Worm (Caenorhabditis elegans): ENCODE data around the gene qars-1.
A peak's percentile ranks its signal among the peaks of the same experiment; 100 is the strongest.

qars-1 gene

DNA sequence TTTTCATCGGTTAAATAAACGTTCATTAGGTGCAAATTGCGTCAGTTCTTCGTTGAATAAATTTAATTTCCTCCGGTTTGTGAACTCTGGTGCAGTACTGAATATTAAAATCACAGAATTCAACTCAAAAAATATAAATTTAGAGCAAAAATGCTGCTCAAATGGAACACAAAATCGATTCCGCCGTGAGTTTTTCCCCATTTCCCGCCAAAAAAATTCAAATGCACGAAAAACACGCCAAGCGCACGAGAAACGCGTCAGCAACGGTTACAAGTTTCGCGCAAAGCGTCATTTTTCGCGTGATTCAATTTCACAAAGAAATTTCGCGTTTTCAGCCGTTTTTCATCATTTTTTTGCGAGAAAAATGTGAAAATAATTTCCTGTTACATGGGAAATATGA is 26.5 kb upstream of the qars-1 start, which contains the start of gene hrpu-1 (continued):
- TF ChIP-seq Y53G8AR.9 (GFP tag; conservative IDR thresholded peaks at IDR 0.05) (peak; percentile 89; the same call in 1 of the 2 replicates), attf-5 (GFP tag; optimal IDR thresholded peaks at IDR 0.05) (peak; percentile 84), hsf-1 (GFP tag; IDR thresholded peaks at IDR 0.05) (peak; percentile 71), lin-40 (tag; optimal IDR thresholded peaks at IDR 0.05) (peak; percentile 81), xnd-1 (tag; optimal IDR thresholded peaks at IDR 0.05) (peak; percentile 59), snpc-1.3 (tag; optimal IDR thresholded peaks at IDR 0.05; ENCODE audit: insufficient read depth) (peak; percentile 91), madf-8 (GFP tag; conservative IDR thresholded peaks at IDR 0.05) (peak; percentile 42), hmg-20 (GFP tag; IDR thresholded peaks at IDR 0.05) (0 out of 2 replicates have a peak, but pooled peaks have one; percentile 50), snpc-3.4 (tag; optimal IDR thresholded peaks at IDR 0.05) (peak; percentile 90), B0336.3 (GFP tag; IDR thresholded peaks at IDR 0.05) (peak; percentile 91), somi-1 (GFP tag; optimal IDR thresholded peaks at IDR 0.05) (no peak), ceh-58 (GFP tag; IDR thresholded peaks at IDR 0.05) (no peak), lsl-1 (GFP tag; optimal IDR thresholded peaks at IDR 0.05) (peak; percentile 66), nfyb-1 (GFP tag; IDR thresholded peaks at IDR 0.05) (peak; percentile 73), ztf-22 (GFP tag; optimal IDR thresholded peaks at IDR 0.05) (no peak), ama-1 (optimal IDR thresholded peaks at IDR 0.05) (no peak), ama-1 (GFP tag; optimal IDR thresholded peaks at IDR 0.05) (peak in 1 of 2 experiments; percentile 39)

- TF ChIP-seq let-607 (tag; optimal IDR thresholded peaks at IDR 0.05) (no peak), cebp-2 (GFP tag; IDR thresholded peaks at IDR 0.05) (peak; percentile 66; the same call in 1 of the 2 replicates), ceh-27 (GFP tag; optimal IDR thresholded peaks at IDR 0.05) (no peak), ceh-58 (GFP tag; IDR thresholded peaks at IDR 0.05) (no peak), T26A5.8 (tag; optimal IDR thresholded peaks at IDR 0.05) (no peak), pha-4 (tag; optimal IDR thresholded peaks at IDR 0.05) (no peak), ekl-4 (GFP tag; IDR thresholded peaks at IDR 0.05) (peak; percentile 68; the same call in 1 of the 2 replicates), D2030.7 (GFP tag; IDR thresholded peaks at IDR 0.05) (no peak), unc-62 (GFP tag; optimal IDR thresholded peaks at IDR 0.05) (no peak), lir-1 (GFP tag; conservative IDR thresholded peaks at IDR 0.05) (no peak), hmg-1.2 (GFP tag; IDR thresholded peaks at IDR 0.05) (no peak; the same call in 1 of the 2 replicates), ztf-3 (GFP tag; optimal IDR thresholded peaks at IDR 0.05) (no peak), T07F8.4 (tag; optimal IDR thresholded peaks at IDR 0.05) (no peak), hmg-20 (GFP tag; IDR thresholded peaks at IDR 0.05) (no peak), hsf-1 (GFP tag; IDR thresholded peaks at IDR 0.05) (0 out of 2 replicates have a peak, but pooled peaks have one; percentile 26), nhr-120 (GFP tag; IDR thresholded peaks at IDR 0.05) (0 out of 2 replicates have a peak, but pooled peaks have one; percentile 13), mcd-1 (GFP tag; IDR thresholded peaks at IDR 0.05) (peak; percentile 34; the same call in 1 of the 2 replicates), Y56A3A.18 (GFP tag; IDR thresholded peaks at IDR 0.05) (0 out of 2 replicates have a peak, but pooled peaks have one; percentile 8), F55B11.4 (tag; optimal IDR thresholded peaks at IDR 0.05; ENCODE audit: borderline replicate concordance, insufficient read depth) (no peak), chd-7 (tag; optimal IDR thresholded peaks at IDR 0.05) (peak; percentile 22), madf-6 (GFP tag; IDR thresholded peaks at IDR 0.05) (no peak), pbrm-1 (GFP tag; IDR thresholded peaks at IDR 0.05) (0 out of 2 replicates have a peak, but pooled peaks have one; percentile 9), ceh-100 (GFP tag; IDR thresholded peaks at IDR 0.05) (no peak), lin-40 (tag; optimal IDR thresholded peaks at IDR 0.05) (no peak), snpc-4 (GFP tag; optimal IDR thresholded peaks at IDR 0.05) (peak; percentile 4), snpc-4 (tag; optimal IDR thresholded peaks at IDR 0.05) (peak in 2 of 4 experiments; percentile 4 to 42), lin-26 (GFP tag; IDR thresholded peaks at IDR 0.05) (peak; percentile 62; the same call in 1 of the 2 replicates), ztf-6 (GFP tag; IDR thresholded peaks at IDR 0.05) (no peak), snpc-3.4 (tag; optimal IDR thresholded peaks at IDR 0.05) (peak; percentile 10), snpc-1.3 (tag; optimal IDR thresholded peaks at IDR 0.05; ENCODE audit: insufficient read depth) (no peak), lin-54 (GFP tag; optimal IDR thresholded peaks at IDR 0.05) (peak; percentile 1), nhr-179 (tag; optimal IDR thresholded peaks at IDR 0.05) (no peak), efl-1 (GFP tag; optimal IDR thresholded peaks at IDR 0.05) (no peak), attf-6 (GFP tag; IDR thresholded peaks at IDR 0.05) (peak; percentile 82), tbx-9 (tag; optimal IDR thresholded peaks at IDR 0.05; ENCODE audit: borderline replicate concordance) (no peak)
These were observed 25.8 kb upstream of the qars-1 start for ce11 chrIV:15038821-15039220.

All from whole organism, young adult.